Worm (Caenorhabditis elegans) whole organism, dauer: ENCODE data around the gene oac-3.

Experiments used
- unc-62 ChIP-seq: sonication (generic microtip); optimal IDR thresholded peaks from 2 replicates; lab custom pipeline; 2017; ENCODE audit warnings: missing biosample characterization, missing genetic modification reagents, missing genetic modification characterization

oac-3 gene

ce11 chrV:13887358-13887757 lies 12.0 kb upstream of the oac-3 start, which contains the start of gene srsx-19:
srsx-19 (plus strand) TSS chrV:13887658.
- no peak for TF ChIP-seq unc-62

ce11 chrV:13889516-13889915 lies 9.8 kb upstream of the oac-3 start, which contains the start of gene spp-12:
spp-12 (plus strand) TSS chrV:13889816.
- TF ChIP-seq unc-62 = no peak

- TF ChIP-seq unc-62 = no peak
Measured at ce11 chrV:13890473-13890872, 8.8 kb upstream of the oac-3 start, which contains the start of gene lbp-8. lbp-8 (plus strand) TSS chrV:13890773.

ce11 chrV:13891489-13891888 lies 7.8 kb upstream of the oac-3 start:
- no peak for TF ChIP-seq unc-62

DNA sequence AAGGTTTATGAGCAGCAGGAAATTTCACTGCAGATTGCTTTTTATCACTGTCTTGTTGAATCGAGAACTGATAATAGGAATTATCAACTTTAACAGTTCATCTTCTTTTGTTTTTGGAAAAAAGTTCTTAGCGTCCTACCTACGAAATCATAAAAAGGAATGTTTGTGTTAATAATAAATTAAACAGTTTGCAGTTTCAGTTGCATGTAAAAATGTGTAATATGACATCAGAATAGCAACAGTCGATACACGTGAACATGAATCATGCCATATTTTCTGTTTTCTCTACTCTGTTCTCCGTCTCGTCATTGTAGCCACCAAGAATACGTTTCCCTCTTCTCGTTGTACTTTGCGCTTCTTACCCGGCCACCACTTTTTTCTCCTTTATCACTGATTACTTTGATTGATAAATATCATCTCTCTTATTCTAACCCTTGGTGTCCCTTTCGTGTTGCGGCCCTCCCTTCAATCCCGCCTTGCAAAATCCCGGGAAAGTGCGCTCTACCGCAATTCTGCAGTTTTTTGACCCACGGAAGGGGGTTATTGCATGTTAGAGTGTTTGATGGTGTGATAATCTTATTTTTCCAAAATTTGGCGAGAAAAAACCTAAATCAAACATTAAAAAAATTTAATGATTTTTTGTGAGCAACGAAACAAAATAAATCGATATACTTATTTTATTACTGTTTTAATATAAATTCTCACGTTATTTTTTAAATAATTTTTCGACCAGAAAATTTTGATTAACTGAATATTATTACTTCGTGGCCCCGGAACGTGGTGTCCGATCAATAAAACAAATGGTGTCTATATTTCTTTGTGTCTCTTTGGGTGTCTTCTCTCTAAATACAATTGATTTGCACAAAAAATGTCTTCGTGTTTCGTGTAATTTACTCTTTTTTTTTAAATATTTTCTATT lies 6.6 kb upstream of the oac-3 start, which contains the start of gene sptl-3:
Gene sptl-3 (plus strand): TSS at position 869 of the 919 bp plus-strand sequence.
- no peak for TF ChIP-seq unc-62

- no peak for TF ChIP-seq unc-62
Measured at ce11 chrV:13893583-13893982, 5.7 kb upstream of the oac-3 start.

DNA sequence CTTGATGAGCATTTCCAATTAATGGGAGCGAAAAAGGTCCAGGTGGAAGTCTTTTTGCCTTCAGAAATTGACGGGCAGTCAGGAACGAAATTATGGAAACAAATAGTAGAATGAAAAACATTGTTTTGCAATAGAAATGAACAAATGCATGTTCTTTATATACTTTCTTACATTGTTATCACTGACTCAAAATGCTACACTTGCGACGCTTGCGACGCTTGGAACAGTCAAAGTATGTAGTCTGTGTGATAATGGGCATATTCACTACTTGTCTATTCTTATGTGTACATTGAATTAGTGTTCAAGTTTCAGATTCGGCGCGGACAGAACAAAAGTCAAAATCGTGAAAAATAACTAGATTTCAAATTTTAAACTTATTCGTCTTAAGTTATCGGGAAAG lies 957 bp upstream of the oac-3 start, which contains the start of gene cyp-35C1:
Gene cyp-35C1 (minus strand): TSS at position 132 of the 400 bp plus-strand sequence.
- no peak for TF ChIP-seq unc-62

- no peak for TF ChIP-seq unc-62
Measured at ce11 chrV:13902495-13902894, 3.2 kb downstream of the oac-3 start, which contains the start of gene C06B3.1. C06B3.1 (plus strand) TSS chrV:13902795.

- TF ChIP-seq unc-62 = no peak
Measured at ce11 chrV:13904446-13904845, 5.1 kb downstream of the oac-3 start, which contains the start of gene stdh-3. stdh-3 (plus strand) TSS chrV:13904611.

- TF ChIP-seq unc-62 = no peak
Measured at ce11 chrV:13906166-13906565, 6.9 kb downstream of the oac-3 start, which contains the start of gene stdh-1. stdh-1 (plus strand) TSS chrV:13906492.

DNA sequence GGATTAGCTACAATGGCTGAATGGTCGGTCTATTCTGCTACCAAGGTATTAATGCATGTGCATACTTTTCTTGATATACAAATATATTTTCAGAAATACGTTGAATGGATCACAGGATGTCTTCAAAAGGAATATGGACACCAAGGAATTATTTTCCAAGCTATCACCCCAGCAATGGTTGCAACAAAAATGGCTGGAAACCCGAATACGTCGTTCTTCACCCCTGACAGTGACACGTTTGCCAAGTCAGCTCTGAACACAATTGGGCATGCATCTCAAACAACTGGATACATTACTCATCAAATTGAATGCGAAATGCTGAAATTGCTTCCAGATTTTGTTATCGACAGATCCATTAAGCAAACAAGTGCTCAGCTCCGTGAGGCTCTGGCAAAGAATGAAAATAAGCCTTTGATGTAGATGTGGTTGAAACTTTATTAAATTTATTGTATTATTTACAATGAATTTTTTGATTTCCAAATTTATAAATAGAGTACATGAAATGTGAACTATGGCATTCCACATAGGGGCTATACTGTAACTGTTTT lies 8.3 kb downstream of the oac-3 start:
- no peak for TF ChIP-seq unc-62

ce11 chrV:13908120-13908915 lies 9.0 kb downstream of the oac-3 start:
- no peak for TF ChIP-seq unc-62

DNA sequence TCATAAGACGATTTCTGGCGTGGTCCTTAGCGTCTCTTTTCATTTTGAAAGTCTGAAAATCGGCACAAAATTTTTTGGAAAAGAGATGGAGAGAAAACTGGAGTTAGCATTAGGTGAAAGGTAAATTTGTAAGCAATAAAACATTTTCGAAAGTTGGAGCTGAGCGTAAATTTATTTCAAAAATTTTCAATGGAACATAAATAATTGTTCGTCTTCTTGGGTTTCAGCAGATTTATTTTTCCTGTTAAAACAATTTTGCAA lies 9.5 kb downstream of the oac-3 start, which contains the start of gene C06B3.6:
Gene C06B3.6 (minus strand): TSS at position 52 of the 261 bp plus-strand sequence.
- no peak for TF ChIP-seq unc-62

DNA sequence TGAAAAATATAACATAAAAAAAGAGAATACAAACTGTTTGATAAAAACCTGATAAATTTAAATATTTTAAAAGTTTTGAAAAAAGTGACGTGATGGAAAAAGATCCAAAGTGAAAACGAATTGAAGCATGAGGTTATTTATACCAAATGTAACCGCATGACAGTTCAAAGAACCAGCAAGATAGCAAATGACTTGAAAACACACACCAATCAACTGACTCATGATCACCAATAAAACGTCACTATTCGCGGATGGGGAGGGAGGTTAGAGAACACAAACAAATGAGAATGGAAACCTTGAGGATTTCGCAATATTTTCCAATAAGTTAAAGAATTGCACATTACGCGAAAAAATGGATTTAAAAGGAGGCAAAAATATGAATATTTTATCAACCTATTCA lies 10.1 kb downstream of the oac-3 start, which contains the start of gene C06B3.7:
Gene C06B3.7 (plus strand): TSS at position 287 of the 400 bp plus-strand sequence.
- no peak for TF ChIP-seq unc-62

DNA sequence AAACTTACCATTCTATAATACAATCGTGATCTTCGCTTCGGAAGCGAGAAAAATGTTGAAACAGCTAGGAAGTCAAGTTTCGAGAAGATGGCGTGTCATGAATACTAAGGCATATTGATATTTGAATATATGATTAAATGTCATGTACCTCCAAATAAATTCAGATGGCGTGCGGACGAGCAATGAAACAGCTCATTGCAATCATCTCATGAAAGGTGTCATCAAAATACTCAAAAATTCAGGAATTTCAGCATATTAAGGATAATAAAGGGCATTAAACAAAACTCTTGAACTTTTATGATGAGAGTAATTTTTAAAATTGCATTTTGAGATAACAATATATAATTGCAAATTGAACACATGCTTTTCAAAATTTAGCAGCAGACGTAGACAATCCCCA lies 16.1 kb downstream of the oac-3 start, which contains the start of gene gcy-32:
Gene gcy-32 (minus strand): TSS at position 101 of the 400 bp plus-strand sequence.
- TF ChIP-seq unc-62 = no peak

ce11 chrV:13916196-13916595 lies 16.9 kb downstream of the oac-3 start, which contains the start of gene str-252:
str-252 (plus strand) TSS chrV:13916496.
- TF ChIP-seq unc-62 = no peak
